Worm (Caenorhabditis elegans) whole organism, early embryonic: ENCODE results near the gene sumv-2.
A peak's percentile ranks its signal among the peaks of the same experiment; 100 is the strongest.

Experiments used
- B0310.2 ChIP-seq: sonication (generic microtip); optimal IDR thresholded peaks from 2 replicates; lab custom pipeline; 2016; ENCODE audit warnings: mild to moderate bottlenecking, missing genetic modification characterization, missing compliant biosample characterization
- F13C5.2 ChIP-seq: sonication (generic microtip); optimal IDR thresholded peaks from 2 replicates; lab custom pipeline; 2017; ENCODE audit warnings: mild to moderate bottlenecking, missing genetic modification characterization, inconsistent platforms, missing compliant biosample characterization
- aly-1 ChIP-seq: sonication (generic microtip); optimal IDR thresholded peaks from 2 replicates; lab custom pipeline; 2016; ENCODE audit warnings: missing genetic modification characterization, missing compliant biosample characterization
- ama-1 ChIP-seq: fragments of 150-350 bp; optimal IDR thresholded peaks from 2 replicates; lab custom pipeline; 2014
- ceh-13 ChIP-seq: fragments of 200-800 bp; sonication (Bioruptor generic); optimal IDR thresholded peaks from 2 replicates; lab custom pipeline; 2018; ENCODE audit warnings: mild to moderate bottlenecking, missing genetic modification characterization, missing compliant biosample characterization
- ceh-36 ChIP-seq: sonication (generic microtip); optimal IDR thresholded peaks from 2 replicates; lab custom pipeline; 2016; ENCODE audit warnings: missing genetic modification characterization, inconsistent platforms, missing compliant biosample characterization
- ets-7 ChIP-seq: sonication (generic microtip); optimal IDR thresholded peaks from 2 replicates; lab custom pipeline; 2016; ENCODE audit warnings: missing genotype, missing genetic modification characterization, missing compliant biosample characterization
- flt-1 ChIP-seq: fragments of 200-800 bp; sonication (Bioruptor generic); IDR thresholded peaks from 2 replicates; pipeline ENCODE4 v1.3.6; 2022; ENCODE audit warnings: missing genetic modification characterization, missing compliant biosample characterization
- hmbx-1 ChIP-seq: sonication (generic microtip); optimal IDR thresholded peaks from 2 replicates; lab custom pipeline; 2016; ENCODE audit warnings: mild to moderate bottlenecking, missing genetic modification characterization, missing compliant biosample characterization
- hmg-4 ChIP-seq: fragments of 200-800 bp; sonication (Bioruptor generic); optimal IDR thresholded peaks from 2 replicates; lab custom pipeline; 2018; ENCODE audit warnings: mild to moderate bottlenecking, missing genetic modification characterization, missing compliant biosample characterization
- hnd-1 ChIP-seq: sonication (generic microtip); optimal IDR thresholded peaks from 2 replicates; lab custom pipeline; 2016; ENCODE audit warnings: missing genetic modification characterization, missing compliant biosample characterization
- pes-1 ChIP-seq: fragments of 200-800 bp; sonication (Bioruptor generic); IDR thresholded peaks from 2 replicates; pipeline ENCODE4 v1.3.6; 2022; ENCODE audit warnings: missing genetic modification reagents, missing genetic modification characterization, missing compliant biosample characterization
- scrt-1 ChIP-seq: fragments of 200-800 bp; sonication (Bioruptor generic); IDR thresholded peaks from 2 replicates; pipeline ENCODE4 v1.3.6; 2022; ENCODE audit warnings: missing genetic modification characterization, missing compliant biosample characterization
- sea-1 ChIP-seq: fragments of 200-800 bp; sonication (Bioruptor generic); conservative IDR thresholded peaks from 2 replicates; pipeline ENCODE4 v1.3.6; 2022; ENCODE audit warnings: missing genetic modification characterization, missing compliant biosample characterization
- tbx-11 ChIP-seq: fragments of 200-800 bp; sonication (Bioruptor generic); IDR thresholded peaks from 2 replicates; pipeline ENCODE4 v1.3.6; 2022; ENCODE audit warnings: missing genetic modification characterization, missing compliant biosample characterization
- tbx-37 ChIP-seq: fragments of 200-800 bp; sonication (Bioruptor generic); conservative IDR thresholded peaks from 2 replicates; pipeline ENCODE4 v1.3.6; 2022; ENCODE audit warnings: missing genetic modification reagents, missing genetic modification characterization, missing compliant biosample characterization
- tra-4 ChIP-seq: sonication (generic microtip); optimal IDR thresholded peaks from 2 replicates; lab custom pipeline; 2017; ENCODE audit warnings: missing genetic modification characterization, missing compliant biosample characterization

The sumv-2 gene

ce11 chrV:4628517-4628930 lies 11.2 kb downstream of the sumv-2 start, which contains the start of gene pmt-2:
pmt-2 (plus strand) TSS chrV:4628580.
- TF ChIP-seq ama-1 (lab: Kevin White, UChicago) (no peak), aly-1 (tag; lab: Kevin White, UChicago) (no peak), tbx-37 (GFP tag; lab: Robert Waterston, UW) (no peak), hnd-1 (tag; lab: Kevin White, UChicago) (no peak), ceh-36 (no peak), tra-4 (no peak), tbx-11 (GFP tag; lab: Robert Waterston, UW) (no peak), ceh-13 (GFP tag; lab: Kevin White, UChicago) (no peak), flt-1 (GFP tag; lab: Robert Waterston, UW) (no peak), sea-1 (GFP tag; lab: Robert Waterston, UW) (no peak), F13C5.2 (tag; lab: Kevin White, UChicago) (no peak), hmg-4 (GFP tag; lab: Kevin White, UChicago) (no peak), scrt-1 (no peak), ets-7 (no peak), B0310.2 (tag; lab: Kevin White, UChicago) (no peak), hmbx-1 (tag; lab: Kevin White, UChicago) (no peak), pes-1 (GFP tag; lab: Robert Waterston, UW) (no peak)

- TF ChIP-seq flt-1 (GFP tag; lab: Robert Waterston, UW) (no peak), aly-1 (tag; lab: Kevin White, UChicago) (no peak), tra-4 (no peak)
These were observed 12.9 kb downstream of the sumv-2 start for ce11 chrV:4630267-4630666.

DNA sequence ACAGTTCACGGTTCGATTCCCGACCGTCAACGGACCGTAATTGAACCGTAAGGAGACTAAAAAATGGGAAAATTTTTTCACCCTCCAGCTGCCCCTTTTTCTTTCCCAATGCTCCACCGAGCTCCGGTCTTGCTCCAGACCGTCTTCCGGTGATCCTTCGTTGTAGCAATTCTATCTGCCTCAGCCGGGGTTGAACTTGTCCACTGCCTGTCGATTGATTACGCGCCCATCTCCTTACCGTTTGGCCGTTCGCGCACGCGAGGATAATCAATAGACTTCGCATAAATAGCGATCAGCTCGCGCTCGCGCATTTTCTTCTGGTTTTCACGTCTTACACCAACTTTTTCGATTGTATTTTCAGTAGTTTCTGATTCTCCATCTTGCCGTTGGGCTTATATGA lies 15.4 kb downstream of the sumv-2 start:
- TF ChIP-seq scrt-1, result 0 out of 2 replicates have a peak, but pooled peaks have one; percentile 49

DNA sequence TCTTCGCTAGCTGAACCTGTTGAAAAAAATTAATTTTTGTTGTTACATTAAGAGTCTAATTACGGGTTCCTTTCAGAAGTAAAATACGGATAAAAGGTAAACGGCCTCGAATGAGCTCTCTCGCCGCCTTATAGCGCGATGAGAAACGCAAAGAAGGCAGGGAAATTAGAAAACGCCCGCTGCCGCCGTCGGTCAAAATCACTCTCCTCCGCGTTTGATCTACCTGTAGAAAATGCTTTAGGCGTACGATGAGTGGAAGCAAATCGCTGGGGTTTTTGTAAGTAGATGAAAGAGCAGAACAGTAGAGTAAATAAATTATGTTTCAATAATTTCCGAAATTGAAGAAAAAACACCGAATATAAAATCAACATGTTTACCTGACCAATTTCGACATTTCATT lies 19.8 kb downstream of the sumv-2 start:
- TF ChIP-seq flt-1 (GFP tag; lab: Robert Waterston, UW) (no peak), ama-1 (lab: Kevin White, UChicago) (no peak), ceh-36 (no peak), aly-1 (tag; lab: Kevin White, UChicago) (no peak)

- TF ChIP-seq B0310.2 (tag; lab: Kevin White, UChicago) (no peak), tbx-11 (GFP tag; lab: Robert Waterston, UW) (no peak), aly-1 (tag; lab: Kevin White, UChicago) (no peak), pes-1 (GFP tag; lab: Robert Waterston, UW) (no peak), tra-4 (no peak), tbx-37 (GFP tag; lab: Robert Waterston, UW) (no peak), hnd-1 (tag; lab: Kevin White, UChicago) (no peak), sea-1 (GFP tag; lab: Robert Waterston, UW) (no peak), ceh-13 (GFP tag; lab: Kevin White, UChicago) (no peak), flt-1 (GFP tag; lab: Robert Waterston, UW) (no peak), ama-1 (lab: Kevin White, UChicago) (no peak), scrt-1 (no peak), hmbx-1 (tag; lab: Kevin White, UChicago) (no peak), F13C5.2 (tag; lab: Kevin White, UChicago) (no peak), ceh-36 (no peak)
These were observed 23.3 kb downstream of the sumv-2 start for ce11 chrV:4640501-4641150.

ce11 chrV:4642691-4643090 lies 25.3 kb downstream of the sumv-2 start, which contains the start of gene soc-1:
soc-1 (plus strand) TSS chrV:4642952.
- TF ChIP-seq flt-1 (GFP tag; lab: Robert Waterston, UW), result no peak
- no peak for TF ChIP-seq ceh-36
- TF ChIP-seq F13C5.2 (tag; lab: Kevin White, UChicago), result no peak
- no peak for TF ChIP-seq pes-1 (GFP tag; lab: Robert Waterston, UW)
- TF ChIP-seq hmg-4 (GFP tag; lab: Kevin White, UChicago), result no peak
- TF ChIP-seq hmbx-1 (tag; lab: Kevin White, UChicago), result no peak
- TF ChIP-seq ets-7, result no peak
- TF ChIP-seq scrt-1, result no peak
- TF ChIP-seq tbx-11 (GFP tag; lab: Robert Waterston, UW), result no peak
- no peak for TF ChIP-seq ceh-13 (GFP tag; lab: Kevin White, UChicago)
- no peak for TF ChIP-seq ama-1 (lab: Kevin White, UChicago)
- no peak for TF ChIP-seq tbx-37 (GFP tag; lab: Robert Waterston, UW)
- no peak for TF ChIP-seq sea-1 (GFP tag; lab: Robert Waterston, UW)

DNA sequence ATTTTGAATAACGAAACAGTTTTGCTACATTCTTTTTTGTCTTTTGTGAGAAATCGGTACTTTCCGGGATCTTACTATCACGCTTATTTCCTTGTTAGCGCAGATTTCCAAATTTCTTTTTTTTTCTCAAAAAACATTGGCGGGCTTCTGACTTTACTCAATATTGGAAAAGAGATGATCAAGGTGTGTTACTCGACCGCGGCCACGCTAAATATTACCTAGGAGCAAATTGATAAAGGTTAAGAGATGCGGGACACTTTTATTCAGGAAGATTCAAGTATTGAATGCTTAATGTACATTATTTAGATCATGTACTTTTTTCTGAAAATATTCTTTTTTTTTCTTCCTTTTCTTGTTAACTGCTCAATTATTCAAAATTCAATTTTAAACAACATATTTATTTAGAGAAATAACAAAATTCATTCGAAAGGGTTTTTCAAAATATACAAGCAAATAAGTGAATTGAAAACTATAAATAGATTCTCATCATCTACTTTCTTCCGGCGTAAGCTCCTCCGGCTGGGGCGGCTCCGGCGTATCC lies 30.0 kb downstream of the sumv-2 start:
- no peak for TF ChIP-seq hmbx-1 (tag; lab: Kevin White, UChicago)
- no peak for TF ChIP-seq B0310.2 (tag; lab: Kevin White, UChicago)

- no peak for TF ChIP-seq tbx-37 (GFP tag; lab: Robert Waterston, UW)
- peak; percentile 47 for TF ChIP-seq aly-1 (tag; lab: Kevin White, UChicago)
- TF ChIP-seq hnd-1 (tag; lab: Kevin White, UChicago), result no peak
- TF ChIP-seq scrt-1, result peak; percentile 76
- no peak for TF ChIP-seq ama-1 (lab: Kevin White, UChicago)
- no peak for TF ChIP-seq tbx-11 (GFP tag; lab: Robert Waterston, UW)
- TF ChIP-seq pes-1 (GFP tag; lab: Robert Waterston, UW), result no peak; the same call in 1 of the 2 replicates
- no peak for TF ChIP-seq flt-1 (GFP tag; lab: Robert Waterston, UW)
- no peak for TF ChIP-seq ceh-13 (GFP tag; lab: Kevin White, UChicago)
- TF ChIP-seq hmg-4 (GFP tag; lab: Kevin White, UChicago), result peak; percentile 33
- TF ChIP-seq ceh-36, result no peak
- no peak for TF ChIP-seq tra-4
- TF ChIP-seq hmbx-1 (tag; lab: Kevin White, UChicago), result no peak
- no peak for TF ChIP-seq sea-1 (GFP tag; lab: Robert Waterston, UW)
- TF ChIP-seq B0310.2 (tag; lab: Kevin White, UChicago), result no peak
These were observed 30.5 kb downstream of the sumv-2 start, which contains the start of gene F41F3.3 for ce11 chrV:4647857-4648256. F41F3.3 (minus strand) TSS chrV:4648239.
